Worm (Caenorhabditis elegans): Measurements from ENCODE around the gene fbxa-28.

ce11 chrIII:1323555-1323954, 25.9 kb downstream of the fbxa-28 start:
- no peak for TF ChIP-seq T22C8.4 (GFP tag; IDR thresholded peaks at IDR 0.05)
- TF ChIP-seq flt-1 (GFP tag; IDR thresholded peaks at IDR 0.05), result no peak
- no peak for TF ChIP-seq cog-1 (tag; optimal IDR thresholded peaks at IDR 0.05)
- TF ChIP-seq tab-1 (GFP tag; IDR thresholded peaks at IDR 0.05), result no peak
- TF ChIP-seq ztf-29 (GFP tag; IDR thresholded peaks at IDR 0.05), result no peak
- no peak for TF ChIP-seq klf-2 (GFP tag; conservative IDR thresholded peaks at IDR 0.05)
- no peak for TF ChIP-seq ref-1 (GFP tag; conservative IDR thresholded peaks at IDR 0.05)
- no peak for TF ChIP-seq med-1 (GFP tag; optimal IDR thresholded peaks at IDR 0.05; ENCODE audit: insufficient read depth)
